Fruit fly (Drosophila melanogaster): ENCODE measurements around the gene CG12011.

DNA sequence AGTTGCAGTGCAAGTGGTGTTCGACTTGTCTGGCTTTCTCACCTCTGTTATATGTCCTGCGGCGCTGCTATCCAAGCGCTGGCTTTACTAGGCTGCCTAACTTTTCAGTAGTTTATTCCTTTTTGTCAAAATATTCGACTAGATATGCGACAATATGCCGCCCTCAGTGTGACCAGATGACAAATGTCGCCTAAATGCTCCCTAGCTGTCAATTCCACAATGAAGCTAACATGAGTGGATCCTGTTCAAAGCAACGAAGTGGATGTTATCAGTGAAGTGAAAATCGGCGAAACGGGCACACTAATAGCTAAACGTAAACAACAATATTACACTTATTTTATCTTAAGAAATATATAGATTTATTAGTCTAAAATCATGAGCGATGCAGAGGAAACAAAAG, 29.5 kb upstream of the CG12011 start, which contains the start of the genes Srrm234 and CG7974:
- TF ChIP-seq CG8478 (optimal IDR thresholded peaks at IDR 0.05) (no peak), CTCF (optimal IDR thresholded peaks at IDR 0.05) (no peak)

Data from S2 (cell line).